Worm (Caenorhabditis elegans): ENCODE data around the gene T26A5.8.

T26A5.8 gene

DNA sequence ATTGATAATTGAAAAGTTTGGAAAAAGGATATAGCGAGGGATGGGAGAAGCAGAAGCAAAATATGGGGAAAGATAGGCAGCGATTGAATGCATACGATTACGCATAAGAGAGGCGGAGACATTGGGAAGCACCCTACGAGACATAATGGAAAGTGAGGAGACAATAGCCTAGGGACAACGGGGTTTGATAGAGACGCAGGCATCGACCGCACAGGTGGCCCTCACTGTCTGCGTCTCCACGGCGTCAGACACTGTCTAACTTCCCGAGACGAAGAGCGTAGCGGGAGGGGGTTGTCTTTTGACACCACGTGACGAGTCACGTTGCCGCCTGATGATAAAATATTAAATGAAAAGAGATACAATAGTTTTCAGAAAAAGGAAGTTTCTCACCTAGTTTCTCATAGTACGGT is 41.7 kb downstream of the T26A5.8 start (continued):
- no peak for TF ChIP-seq K02D7.2 (tag; optimal IDR thresholded peaks at IDR 0.05)
- no peak for TF ChIP-seq pag-3 (tag; optimal IDR thresholded peaks at IDR 0.05; ENCODE audit: borderline replicate concordance)
- TF ChIP-seq zip-5 (tag; optimal IDR thresholded peaks at IDR 0.05): no peak
- no peak for TF ChIP-seq hlh-8 (tag; optimal IDR thresholded peaks at IDR 0.05)
- TF ChIP-seq ref-2 (tag; optimal IDR thresholded peaks at IDR 0.05): peak; percentile 17
- no peak for TF ChIP-seq unc-3 (GFP tag; conservative IDR thresholded peaks at IDR 0.05)
- no peak for TF ChIP-seq unc-3 (tag; optimal IDR thresholded peaks at IDR 0.05)
- TF ChIP-seq ttx-3 (tag; optimal IDR thresholded peaks at IDR 0.05): no peak
- no peak for TF ChIP-seq ceh-30 (tag; optimal IDR thresholded peaks at IDR 0.05)
- peak; percentile 9 for TF ChIP-seq ceh-14 (tag; optimal IDR thresholded peaks at IDR 0.05)
- peak; percentile 27 for TF ChIP-seq ceh-34 (tag; optimal IDR thresholded peaks at IDR 0.05)
- TF ChIP-seq ahr-1 (tag; optimal IDR thresholded peaks at IDR 0.05): no peak
- no peak for TF ChIP-seq lin-11 (tag; optimal IDR thresholded peaks at IDR 0.05)
- TF ChIP-seq Y22D7AL.16 (tag; optimal IDR thresholded peaks at IDR 0.05): no peak
- TF ChIP-seq F13H6.1 (tag; optimal IDR thresholded peaks at IDR 0.05): no peak
- peak; percentile 65 for TF ChIP-seq ceh-31 (tag; optimal IDR thresholded peaks at IDR 0.05)
- TF ChIP-seq che-1 (tag; optimal IDR thresholded peaks at IDR 0.05): no peak
- no peak for TF ChIP-seq pat-9 (tag; optimal IDR thresholded peaks at IDR 0.05)
- TF ChIP-seq hlh-13 (GFP tag; optimal IDR thresholded peaks at IDR 0.05): no peak
- TF ChIP-seq hlh-30 (tag; optimal IDR thresholded peaks at IDR 0.05; ENCODE audit: insufficient read depth): peak; percentile 96
- no peak for TF ChIP-seq lim-6 (tag; optimal IDR thresholded peaks at IDR 0.05)
- no peak for TF ChIP-seq ceh-19 (GFP tag; optimal IDR thresholded peaks at IDR 0.05)
- TF ChIP-seq syd-9 (tag; optimal IDR thresholded peaks at IDR 0.05): no peak
- TF ChIP-seq ceh-2 (tag; optimal IDR thresholded peaks at IDR 0.05): no peak
- no peak for TF ChIP-seq C08G9.2 (tag; optimal IDR thresholded peaks at IDR 0.05)

DNA sequence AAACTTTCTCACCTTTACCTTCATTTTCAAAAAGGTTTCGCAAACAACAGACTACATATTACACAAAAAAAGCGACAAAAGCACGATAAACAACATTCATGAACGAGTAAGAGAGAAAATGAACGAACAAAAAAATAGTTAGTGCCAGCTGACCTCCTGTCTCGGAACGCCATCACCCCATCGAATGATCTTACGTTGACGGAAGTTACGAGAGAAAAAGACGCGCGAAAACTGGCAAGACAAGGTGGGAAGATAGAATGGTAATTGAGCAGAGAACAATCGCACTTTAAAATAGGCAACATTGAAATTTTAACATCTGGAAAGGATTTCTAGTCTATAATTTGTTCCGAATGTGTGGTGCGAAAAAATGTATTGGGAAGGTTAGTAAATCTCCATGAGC is 42.5 kb downstream of the T26A5.8 start:
- TF ChIP-seq ttx-3 (tag; optimal IDR thresholded peaks at IDR 0.05) (no peak), ceh-14 (tag; optimal IDR thresholded peaks at IDR 0.05) (no peak), ceh-2 (tag; optimal IDR thresholded peaks at IDR 0.05) (no peak), fkh-10 (GFP tag; optimal IDR thresholded peaks at IDR 0.05) (no peak), dmd-4 (tag; optimal IDR thresholded peaks at IDR 0.05; ENCODE audit: borderline replicate concordance) (no peak), pat-9 (tag; optimal IDR thresholded peaks at IDR 0.05) (no peak), nfya-1 (tag; optimal IDR thresholded peaks at IDR 0.05) (no peak), lin-11 (tag; optimal IDR thresholded peaks at IDR 0.05) (no peak), ceh-6 (GFP tag; optimal IDR thresholded peaks at IDR 0.05) (no peak), nhr-11 (tag; optimal IDR thresholded peaks at IDR 0.05) (no peak), ceh-48 (tag; optimal IDR thresholded peaks at IDR 0.05) (no peak), che-1 (tag; optimal IDR thresholded peaks at IDR 0.05) (no peak), ceh-34 (tag; optimal IDR thresholded peaks at IDR 0.05) (no peak), C08G9.2 (tag; optimal IDR thresholded peaks at IDR 0.05) (no peak), pag-3 (tag; optimal IDR thresholded peaks at IDR 0.05; ENCODE audit: borderline replicate concordance) (no peak), F13H6.1 (tag; optimal IDR thresholded peaks at IDR 0.05) (no peak), pros-1 (tag; optimal IDR thresholded peaks at IDR 0.05) (no peak), sdc-2 (tag; optimal IDR thresholded peaks at IDR 0.05) (no peak)

- no peak for TF ChIP-seq ceh-18 (tag; optimal IDR thresholded peaks at IDR 0.05)
- no peak for TF ChIP-seq ceh-24 (tag; optimal IDR thresholded peaks at IDR 0.05)
- no peak for TF ChIP-seq lim-6 (tag; optimal IDR thresholded peaks at IDR 0.05)
- TF ChIP-seq fkh-10 (GFP tag; optimal IDR thresholded peaks at IDR 0.05): no peak
- TF ChIP-seq pha-2 (tag; optimal IDR thresholded peaks at IDR 0.05): no peak
- no peak for TF ChIP-seq fkh-6 (tag; optimal IDR thresholded peaks at IDR 0.05)
- no peak for TF ChIP-seq sox-2 (GFP tag; IDR thresholded peaks at IDR 0.05)
- TF ChIP-seq hlh-30 (tag; optimal IDR thresholded peaks at IDR 0.05; ENCODE audit: insufficient read depth): no peak
- TF ChIP-seq ceh-30 (tag; optimal IDR thresholded peaks at IDR 0.05): no peak
- TF ChIP-seq pha-4 (tag; optimal IDR thresholded peaks at IDR 0.05): no peak
- no peak for TF ChIP-seq ceh-48 (tag; optimal IDR thresholded peaks at IDR 0.05)
- no peak for TF ChIP-seq hlh-6 (tag; optimal IDR thresholded peaks at IDR 0.05)
- TF ChIP-seq C38D4.7 (GFP tag; optimal IDR thresholded peaks at IDR 0.05): no peak
Measured at ce11 chrIII:6419409-6419944, 43.2 kb downstream of the T26A5.8 start, which contains the start of gene atgl-1. Gene atgl-1, minus strand, starts transcription at chrIII:6419459.
